Worm (Caenorhabditis elegans): Measurements from ENCODE around the gene his-62.

DNA sequence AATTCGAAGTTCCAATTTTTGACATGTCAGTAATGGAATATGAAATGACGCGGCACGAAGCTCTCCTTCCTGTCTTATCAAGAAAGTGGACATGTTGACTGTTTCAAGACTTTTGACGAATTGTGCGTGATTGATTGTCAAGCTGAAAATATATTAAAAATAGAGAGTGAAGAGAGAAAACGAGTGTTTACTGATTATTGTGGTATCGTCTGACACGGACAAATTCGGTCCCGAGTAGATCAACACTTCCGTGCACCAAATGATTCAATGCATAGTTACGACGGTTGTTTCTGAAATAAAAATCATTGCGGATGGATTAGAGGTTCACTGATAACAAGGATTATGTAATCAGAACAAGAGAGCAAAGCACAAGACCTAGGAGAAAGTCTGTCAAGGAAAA, 19.2 kb upstream of the his-62 start:
- no peak for TF ChIP-seq fos-1 (tag; optimal IDR thresholded peaks at IDR 0.05)
- TF ChIP-seq zag-1 (tag; optimal IDR thresholded peaks at IDR 0.05) = no peak
- no peak for TF ChIP-seq nhr-11 (tag; optimal IDR thresholded peaks at IDR 0.05)
- no peak for TF ChIP-seq nhr-76 (tag; optimal IDR thresholded peaks at IDR 0.05)
- peak; percentile 55 for TF ChIP-seq jun-1 (tag; optimal IDR thresholded peaks at IDR 0.05)
- TF ChIP-seq lin-39 (tag; optimal IDR thresholded peaks at IDR 0.05) = no peak
- no peak for TF ChIP-seq hlh-17 (GFP tag; optimal IDR thresholded peaks at IDR 0.05; ENCODE audit: borderline replicate concordance)
